Worm (Caenorhabditis elegans) whole organism, dauer: ENCODE results near the gene F35F10.13.

Experiments
- unc-62 ChIP-seq: sonication (generic microtip); optimal IDR thresholded peaks from 2 replicates; lab custom pipeline; 2017; ENCODE audit warnings: missing biosample characterization, missing genetic modification reagents, missing genetic modification characterization

Gene F35F10.13

DNA sequence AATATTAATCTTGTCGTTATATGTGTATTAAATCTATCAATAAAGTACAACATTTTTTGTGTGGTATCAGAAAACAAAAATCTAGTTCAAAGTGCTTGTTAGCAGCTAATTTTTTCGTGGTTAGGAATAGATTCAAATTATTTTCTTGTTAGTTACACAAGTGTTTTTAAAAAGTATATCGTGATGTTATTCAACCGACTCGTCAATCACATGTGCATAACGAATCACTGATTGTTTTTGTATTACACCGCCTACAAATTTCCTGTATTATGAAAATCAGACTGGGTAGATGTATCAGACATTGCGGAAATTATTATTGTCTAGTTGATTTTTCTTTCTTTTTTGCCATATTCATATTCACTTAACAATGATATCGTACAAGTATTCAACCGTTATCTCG, 35.9 kb downstream of the F35F10.13 start, which contains the start of gene str-64:
str-64 (plus strand) TSS at position 301 of the 400 bp plus-strand sequence.
- no peak for TF ChIP-seq unc-62

DNA sequence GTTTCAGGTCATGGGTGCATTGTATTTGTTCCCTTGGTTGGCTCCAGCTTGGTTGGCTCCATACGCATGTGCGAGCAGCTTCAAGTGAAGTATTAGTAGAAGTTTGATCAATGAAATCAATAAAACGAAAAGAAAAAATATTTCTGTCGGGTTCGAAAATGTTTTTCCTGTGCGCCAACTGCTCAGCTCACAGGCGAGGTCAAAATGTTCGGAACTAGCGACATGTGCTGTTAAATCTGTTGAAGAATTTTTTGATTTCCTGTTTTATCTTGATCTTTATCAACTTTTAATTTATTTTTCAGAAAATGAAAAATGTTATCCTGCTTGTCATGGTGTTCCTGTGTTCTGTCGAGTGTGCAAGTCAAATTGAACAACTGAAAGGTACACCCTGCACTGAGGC, 37.4 kb downstream of the F35F10.13 start, which contains the start of gene T28A11.25:
T28A11.25 (plus strand) TSS at position 301 of the 400 bp plus-strand sequence.
- no peak for TF ChIP-seq unc-62

ce11 chrV:3280009-3280408, 38.9 kb downstream of the F35F10.13 start, which contains the start of gene T28A11.2:
T28A11.2 (plus strand) TSS chrV:3280379.
- no peak for TF ChIP-seq unc-62

DNA sequence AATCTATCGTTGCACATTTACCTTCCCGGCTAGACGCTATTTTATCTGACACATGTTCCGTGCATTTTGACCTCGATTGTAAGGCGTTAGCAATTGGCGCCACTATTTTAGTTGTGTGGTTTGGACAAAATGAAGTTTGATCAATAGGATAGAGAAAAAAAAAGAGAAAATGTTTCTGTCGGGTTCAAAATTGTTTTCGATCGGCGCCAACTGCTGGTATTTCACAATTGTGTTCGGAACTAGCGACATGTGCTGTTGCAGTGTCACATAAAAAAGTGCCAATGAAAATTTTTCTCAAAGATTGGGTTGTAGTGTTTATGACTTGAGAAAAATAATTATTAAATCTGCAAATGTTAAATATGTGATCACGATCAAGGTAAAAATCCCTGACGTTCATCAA, 39.7 kb downstream of the F35F10.13 start:
- TF ChIP-seq unc-62: no peak

DNA sequence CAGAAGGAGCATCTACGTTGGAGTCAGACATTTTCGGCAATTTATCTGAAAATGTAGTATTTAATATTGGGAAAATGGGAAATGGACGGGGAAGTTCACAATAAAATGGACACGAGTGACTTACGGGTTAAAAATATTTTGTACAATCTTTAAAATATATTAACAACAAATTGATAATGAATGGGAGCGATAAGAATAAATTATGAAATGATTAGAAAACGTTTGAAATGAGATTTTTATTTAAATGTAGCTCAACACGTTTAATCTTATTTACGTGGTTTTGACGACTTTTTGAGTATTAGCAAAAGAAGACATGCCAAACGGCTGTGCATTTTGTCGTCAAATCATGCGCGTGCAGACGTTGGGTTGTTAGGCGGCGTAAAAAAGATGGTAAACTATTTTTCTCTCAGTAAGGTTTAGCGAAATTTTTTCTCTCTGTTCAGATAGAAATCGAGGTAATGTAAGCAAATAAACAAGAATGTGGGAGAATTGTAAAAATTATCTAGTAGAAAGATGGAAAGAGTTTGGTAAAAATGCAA, 40.7 kb downstream of the F35F10.13 start, which contains the start of gene fbxa-64:
fbxa-64 (minus strand) TSS at position 51 of the 539 bp plus-strand sequence.
- no peak for TF ChIP-seq unc-62

- TF ChIP-seq unc-62: no peak
These were observed 42.7 kb downstream of the F35F10.13 start for ce11 chrV:3276184-3276583.

DNA sequence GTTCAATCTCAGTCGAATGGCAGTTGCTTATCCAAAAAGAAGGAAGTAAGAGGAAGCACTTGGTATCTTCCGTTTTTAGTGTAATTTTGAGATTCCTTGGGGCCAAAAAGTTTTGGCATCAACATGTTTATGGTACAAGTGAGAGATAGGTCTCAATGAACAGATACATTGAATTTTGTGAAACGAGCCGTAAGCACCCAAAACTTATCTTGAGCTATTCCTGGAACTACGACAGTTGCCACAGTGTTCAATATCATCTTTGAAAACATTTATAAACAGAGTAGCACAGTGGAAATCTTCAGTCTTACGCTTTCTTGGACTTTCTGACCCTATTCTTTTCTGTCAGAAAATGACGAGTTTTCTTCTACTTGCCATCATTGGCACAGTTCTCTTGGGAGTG, 43.8 kb downstream of the F35F10.13 start, which contains the start of gene T28A11.3:
T28A11.3 (plus strand) TSS at position 301 of the 400 bp plus-strand sequence.
- TF ChIP-seq unc-62: no peak

ce11 chrV:3273577-3274100, 45.2 kb downstream of the F35F10.13 start, which contains the start of gene T28A11.4:
T28A11.4 (plus strand) TSS chrV:3274050.
- no peak for TF ChIP-seq unc-62

DNA sequence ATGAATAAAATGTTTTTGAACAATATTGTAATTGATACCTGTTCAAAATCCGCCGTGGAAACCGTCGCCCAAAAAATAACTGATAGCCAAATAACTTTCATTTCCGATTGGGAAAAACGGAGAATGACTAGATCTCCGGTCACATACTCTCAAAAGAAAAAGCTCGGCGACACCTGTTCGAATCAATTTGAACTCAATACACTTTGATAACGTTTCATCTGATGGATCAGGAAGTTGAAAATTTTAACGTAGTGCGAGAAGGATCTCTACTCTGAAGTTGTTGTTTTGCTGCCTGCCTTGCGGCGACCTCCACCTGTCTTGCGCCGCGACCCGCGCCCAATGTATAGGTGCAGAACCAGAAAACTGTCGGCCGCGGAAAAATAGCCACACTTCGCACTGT, 45.7 kb downstream of the F35F10.13 start, which contains the start of gene T28A11.20:
T28A11.20 (minus strand) TSS at position 101 of the 400 bp plus-strand sequence.
- TF ChIP-seq unc-62: no peak

ce11 chrV:3269407-3269806, 49.5 kb downstream of the F35F10.13 start, which contains the start of gene T28A11.19:
T28A11.19 (minus strand) TSS chrV:3269514.
- no peak for TF ChIP-seq unc-62
